Worm (Caenorhabditis elegans) whole organism, L4/young adult: ENCODE results near the gene clh-2.

Experiments used
- dao-5 ChIP-seq: sonication (generic microtip); optimal IDR thresholded peaks from 2 replicates; lab custom pipeline; 2016; ENCODE audit warnings: missing genotype, missing genetic modification characterization, moderate library complexity, missing compliant biosample characterization
- him-1 ChIP-seq: sonication (generic microtip); optimal IDR thresholded peaks from 2 replicates; lab custom pipeline; 2016; ENCODE audit warnings: missing genotype, missing genetic modification reagents, missing genetic modification characterization, missing compliant biosample characterization

ce11 chrII:11383058-11383457 is 31.4 kb downstream of the clh-2 start, which contains the start of the genes C33B4.5 and C33B4.4:
- TF ChIP-seq him-1 (tag; lab: Kevin White, UChicago) (no peak), dao-5 (tag; lab: Kevin White, UChicago) (no peak)
